Fruit fly (Drosophila melanogaster): ENCODE data around the gene Nrt.

DNA sequence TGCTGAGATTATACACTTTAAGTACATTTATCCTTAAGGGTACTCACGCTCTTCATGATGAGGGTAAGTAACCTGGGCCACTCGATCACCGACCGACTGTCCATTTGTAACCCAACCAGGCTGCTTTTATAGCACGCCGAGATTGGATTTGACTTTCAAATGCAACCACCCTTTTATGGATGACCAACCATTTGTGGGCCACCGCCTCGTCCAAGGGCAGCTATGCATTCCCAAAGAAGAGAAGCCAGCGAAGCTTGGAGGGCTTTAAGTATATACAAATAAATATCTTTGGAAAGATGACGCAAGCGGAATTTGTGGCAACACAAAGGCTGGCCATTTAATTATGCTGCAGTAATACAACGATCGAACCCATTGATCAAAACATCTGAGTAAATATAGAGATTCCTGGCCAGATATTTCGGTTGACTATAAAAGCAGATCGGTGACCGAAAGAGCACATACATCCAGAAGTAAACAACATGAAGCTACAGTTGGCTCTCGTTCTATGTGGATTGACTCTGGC, 39.7 kb upstream of the Nrt start, which contains the start of the genes CG13026 and PGRP-SB2:
- TF ChIP-seq CG30020 (tag; optimal IDR thresholded peaks at IDR 0.05) = no peak
- no peak for TF ChIP-seq D19B (GFP tag; optimal IDR thresholded peaks at IDR 0.05)
- no peak for TF ChIP-seq chif (GFP tag; optimal IDR thresholded peaks at IDR 0.05)
- no peak for TF ChIP-seq fru (optimal IDR thresholded peaks at IDR 0.05)
- TF ChIP-seq tio (GFP tag; optimal IDR thresholded peaks at IDR 0.05) = no peak
- no peak for TF ChIP-seq CG31224 (GFP tag; IDR thresholded peaks at IDR 0.05)
- no peak for TF ChIP-seq Elba2 (GFP tag; optimal IDR thresholded peaks at IDR 0.05)
- no peak for TF ChIP-seq kay (GFP tag; optimal IDR thresholded peaks at IDR 0.05)
- TF ChIP-seq CG17802 (tag; optimal IDR thresholded peaks at IDR 0.05) = no peak
- no peak for TF ChIP-seq sug (tag; optimal IDR thresholded peaks at IDR 0.05)

Measured in whole organism, embryonic.